Fruit fly (Drosophila melanogaster) whole organism, embryonic: ENCODE results near the gene Cdc42.

Experiments
- Antp ChIP-seq: fragments of 200-800 bp; sonication (Bioruptor generic); optimal IDR thresholded peaks from 3 replicates; lab custom pipeline; 2016; ENCODE audit warnings: missing biosample characterization, missing genetic modification characterization
- Asciz ChIP-seq: fragments of 200-800 bp; sonication (Bioruptor generic); optimal IDR thresholded peaks from 2 replicates; lab custom pipeline; 2017; ENCODE audit warnings: missing biosample characterization, mild to moderate bottlenecking, missing genetic modification characterization, missing genetic modification reagents
- Atf-2 ChIP-seq: fragments of 200-800 bp; sonication (Bioruptor generic); optimal IDR thresholded peaks from 2 replicates; lab custom pipeline; 2016; ENCODE audit warnings: missing biosample characterization, missing genetic modification characterization
- Awh ChIP-seq: fragments of 200-800 bp; sonication (Bioruptor generic); IDR thresholded peaks from 2 replicates; pipeline ENCODE4, ENCODE4 v1.3.6; 2022; ENCODE audit warnings: missing biosample characterization, missing genetic modification characterization
- Blimp-1 ChIP-seq: fragments of 200-800 bp; sonication (Bioruptor generic); optimal IDR thresholded peaks from 3 replicates; lab custom pipeline; 2018; ENCODE audit warnings: missing biosample characterization, missing genetic modification characterization, mild to moderate bottlenecking, moderate library complexity, missing genetic modification reagents
- C15 ChIP-seq: fragments of 200-800 bp; sonication (Bioruptor generic); IDR thresholded peaks from 3 replicates; pipeline ENCODE4 v1.3.6; 2022; ENCODE audit warnings: missing biosample characterization, missing genetic modification characterization
- CG11560 ChIP-seq: fragments of 200-800 bp; sonication (Bioruptor generic); IDR thresholded peaks from 3 replicates; pipeline ENCODE4 v1.3.6; 2022; ENCODE audit warnings: missing biosample characterization, missing genetic modification characterization
- CG12391 ChIP-seq: fragments of 200-800 bp; sonication (Bioruptor generic); optimal IDR thresholded peaks from 3 replicates; lab custom pipeline; 2018; ENCODE audit warnings: missing biosample characterization, mild to moderate bottlenecking, missing genetic modification characterization, moderate library complexity
- CG13296 ChIP-seq: fragments of 200-800 bp; sonication (Bioruptor generic); optimal IDR thresholded peaks from 3 replicates; lab custom pipeline; 2018; ENCODE audit warnings: missing biosample characterization, mild to moderate bottlenecking, missing genetic modification characterization
- CG14014 ChIP-seq: fragments of 200-800 bp; sonication (Bioruptor generic); IDR thresholded peaks from 2 replicates; pipeline ENCODE4 v1.3.6; 2022; ENCODE audit warnings: missing biosample characterization, missing genetic modification characterization
- CG15269 ChIP-seq: fragments of 200-800 bp; sonication (Bioruptor generic); optimal IDR thresholded peaks from 2 replicates; lab custom pipeline; 2018; ENCODE audit warnings: missing biosample characterization, mild to moderate bottlenecking, missing genetic modification characterization, moderate library complexity
- CG1529 ChIP-seq: fragments of 200-800 bp; sonication (Bioruptor generic); optimal IDR thresholded peaks from 3 replicates; lab custom pipeline; 2018; ENCODE audit warnings: missing biosample characterization, missing genetic modification characterization
- CG17361 ChIP-seq: fragments of 200-800 bp; sonication (Bioruptor generic); IDR thresholded peaks from 3 replicates; pipeline ENCODE4 v1.3.6; 2022; ENCODE audit warnings: missing biosample characterization, missing genetic modification characterization
- CG17802 ChIP-seq: fragments of 200-800 bp; sonication (Bioruptor generic); optimal IDR thresholded peaks from 2 replicates; lab custom pipeline; 2018; ENCODE audit warnings: missing biosample characterization, mild to moderate bottlenecking, missing genetic modification characterization, moderate library complexity
- CG17829 ChIP-seq: fragments of 200-800 bp; optimal IDR thresholded peaks from 2 replicates; lab custom pipeline; 2019; ENCODE audit warnings: missing biosample characterization, mild to moderate bottlenecking, missing genetic modification characterization, moderate library complexity
- CG30431 ChIP-seq: fragments of 200-800 bp; sonication (Bioruptor generic); optimal IDR thresholded peaks from 2 replicates; lab custom pipeline; 2017; ENCODE audit warnings: missing biosample characterization, missing genetic modification characterization
- CG31224 ChIP-seq: fragments of 200-800 bp; sonication (Bioruptor generic); IDR thresholded peaks from 2 replicates; pipeline ENCODE4 v1.3.6; 2022; ENCODE audit warnings: missing biosample characterization, missing genetic modification characterization
- CG34422 ChIP-seq: fragments of 200-800 bp; sonication (Bioruptor generic); IDR thresholded peaks from 3 replicates; pipeline ENCODE4 v1.3.6; 2022; ENCODE audit warnings: missing biosample characterization, missing genetic modification characterization
- CG4617 ChIP-seq: fragments of 200-800 bp; sonication (Bioruptor generic); optimal IDR thresholded peaks from 3 replicates; lab custom pipeline; 2016; ENCODE audit warnings: missing biosample characterization, missing genetic modification characterization, borderline replicate concordance
- CG7556 ChIP-seq: fragments of 200-800 bp; sonication (Bioruptor generic); optimal IDR thresholded peaks from 2 replicates; lab custom pipeline; 2017; ENCODE audit warnings: missing biosample characterization, mild to moderate bottlenecking, missing genetic modification characterization
- CG8281 ChIP-seq: fragments of 200-800 bp; sonication (Bioruptor generic); optimal IDR thresholded peaks from 2 replicates; lab custom pipeline; 2018; ENCODE audit warnings: missing biosample characterization, mild to moderate bottlenecking, missing genetic modification characterization, moderate library complexity
- CG9817 ChIP-seq: fragments of 200-800 bp; sonication (Bioruptor generic); optimal IDR thresholded peaks from 2 replicates; lab custom pipeline; 2018; ENCODE audit warnings: missing biosample characterization, mild to moderate bottlenecking, missing genetic modification characterization, moderate library complexity
- Deaf1 ChIP-seq: fragments of 200-800 bp; optimal IDR thresholded peaks from 3 replicates; lab custom pipeline; 2019; ENCODE audit warnings: missing biosample characterization, mild to moderate bottlenecking, missing genetic modification characterization, moderate library complexity
- Hr51 ChIP-seq, 2 experiments: fragments of 200-800 bp; sonication (Bioruptor generic); optimal IDR thresholded peaks; 2 replicates in 1 of 2; 3 replicates in 1 of 2; lab custom pipeline; 2016 to 2018; ENCODE audit warnings: missing biosample characterization in 2 of 2, missing genetic modification characterization in 2 of 2, mild to moderate bottlenecking in 1 of 2, moderate library complexity in 1 of 2
- Hsf ChIP-seq: fragments of 200-800 bp; sonication (Bioruptor generic); optimal IDR thresholded peaks from 3 replicates; lab custom pipeline; 2016; ENCODE audit warnings: missing biosample characterization, missing genetic modification characterization
- Nf-YB ChIP-seq: fragments of 200-800 bp; sonication (Bioruptor generic); optimal IDR thresholded peaks from 3 replicates; lab custom pipeline; 2019; ENCODE audit warnings: missing biosample characterization, mild to moderate bottlenecking, missing genetic modification characterization, moderate library complexity
- Oaz ChIP-seq: fragments of 200-800 bp; sonication (Bioruptor generic); IDR thresholded peaks from 2 replicates; pipeline ENCODE4 v1.3.6; 2022; ENCODE audit warnings: missing biosample characterization, missing genetic modification characterization
- Sry-β ChIP-seq: fragments of 200-800 bp; sonication (Bioruptor generic); optimal IDR thresholded peaks from 2 replicates; lab custom pipeline; 2018; ENCODE audit warnings: missing biosample characterization, mild to moderate bottlenecking, missing genetic modification characterization, moderate library complexity
- ac ChIP-seq: fragments of 200-800 bp; sonication (Bioruptor generic); optimal IDR thresholded peaks from 3 replicates; lab custom pipeline; 2017; ENCODE audit warnings: missing biosample characterization, mild to moderate bottlenecking, missing genetic modification characterization
- al ChIP-seq: fragments of 200-800 bp; sonication (Bioruptor generic); IDR thresholded peaks from 2 replicates; pipeline ENCODE4 v1.3.6; 2022; ENCODE audit warnings: missing biosample characterization, missing genetic modification characterization
- amos ChIP-seq: fragments of 200-800 bp; sonication (Bioruptor generic); IDR thresholded peaks from 2 replicates; pipeline ENCODE4 v1.3.6; 2022; ENCODE audit warnings: missing biosample characterization, missing genetic modification characterization; ENCODE audit not compliant: partially characterized antibody
- aop ChIP-seq: fragments of 200-800 bp; sonication (Bioruptor generic); IDR thresholded peaks from 2 replicates; pipeline ENCODE4 v1.3.6; 2022; ENCODE audit warnings: missing biosample characterization, missing genetic modification characterization
- bbx ChIP-seq: fragments of 200-800 bp; sonication (Bioruptor generic); IDR thresholded peaks from 2 replicates; pipeline ENCODE4 v1.3.6; 2022; ENCODE audit warnings: missing biosample characterization, missing genetic modification characterization; ENCODE audit not compliant: partially characterized antibody
- dimm ChIP-seq: fragments of 200-800 bp; sonication (Bioruptor generic); IDR thresholded peaks from 2 replicates; pipeline ENCODE4 v1.3.6; 2022; ENCODE audit warnings: missing biosample characterization, missing genetic modification characterization
- fd64A ChIP-seq: fragments of 200-800 bp; sonication (Bioruptor generic); optimal IDR thresholded peaks from 3 replicates; lab custom pipeline; 2018; ENCODE audit warnings: missing biosample characterization, mild to moderate bottlenecking, missing genetic modification characterization
- klu ChIP-seq: fragments of 200-800 bp; sonication (Bioruptor generic); IDR thresholded peaks from 2 replicates; pipeline ENCODE4 v1.3.6; 2022; ENCODE audit warnings: missing biosample characterization, missing genetic modification characterization
- lilli ChIP-seq: fragments of 200-800 bp; sonication (Bioruptor generic); optimal IDR thresholded peaks from 3 replicates; lab custom pipeline; 2016; ENCODE audit warnings: missing biosample characterization, missing genetic modification characterization
- org-1 ChIP-seq: fragments of 200-800 bp; sonication (Bioruptor generic); optimal IDR thresholded peaks from 2 replicates; lab custom pipeline; 2017; ENCODE audit warnings: missing biosample characterization, missing genetic modification characterization
- pfk ChIP-seq: fragments of 200-800 bp; sonication (Bioruptor generic); optimal IDR thresholded peaks from 2 replicates; lab custom pipeline; 2018; ENCODE audit warnings: missing biosample characterization, mild to moderate bottlenecking, missing genetic modification characterization, moderate library complexity
- pita ChIP-seq: fragments of 200-800 bp; sonication (Bioruptor generic); optimal IDR thresholded peaks from 2 replicates; lab custom pipeline; 2017; ENCODE audit warnings: missing biosample characterization, mild to moderate bottlenecking, missing genetic modification characterization
- row ChIP-seq: fragments of 200-800 bp; sonication (Bioruptor generic); IDR thresholded peaks from 3 replicates; pipeline ENCODE4 v1.3.6; 2022; ENCODE audit warnings: missing biosample characterization, missing genetic modification characterization
- salm ChIP-seq: fragments of 200-800 bp; sonication (Bioruptor generic); optimal IDR thresholded peaks from 2 replicates; lab custom pipeline; 2018; ENCODE audit warnings: missing biosample characterization, mild to moderate bottlenecking, missing genetic modification characterization
- sens ChIP-seq: fragments of 200-800 bp; sonication (Bioruptor generic); peaks from one replicate; lab custom pipeline; 2016; ENCODE audit warnings: missing biosample characterization, missing genetic modification characterization
- sens-2 ChIP-seq: fragments of 200-800 bp; sonication (Bioruptor generic); IDR thresholded peaks from 2 replicates; pipeline ENCODE4 v1.3.6; 2022; ENCODE audit warnings: missing biosample characterization, missing genetic modification characterization
- sima ChIP-seq: fragments of 200-800 bp; sonication (Bioruptor generic); optimal IDR thresholded peaks from 2 replicates; lab custom pipeline; 2016; ENCODE audit warnings: missing biosample characterization, missing genetic modification characterization
- slbo ChIP-seq: fragments of 200-800 bp; sonication (Bioruptor generic); IDR thresholded peaks from 2 replicates; pipeline ENCODE4 v1.3.6; 2022; ENCODE audit warnings: missing biosample characterization, missing genetic modification characterization
- slou ChIP-seq: fragments of 200-800 bp; sonication (Bioruptor generic); optimal IDR thresholded peaks from 3 replicates; lab custom pipeline; 2016; ENCODE audit warnings: missing biosample characterization, missing genetic modification characterization
- tgo ChIP-seq: fragments of 200-800 bp; sonication (Bioruptor generic); IDR thresholded peaks from 3 replicates; pipeline ENCODE4 v1.3.6; 2022; ENCODE audit warnings: missing biosample characterization, missing genetic modification characterization
- tna ChIP-seq: fragments of 200-800 bp; sonication (Bioruptor generic); IDR thresholded peaks from 2 replicates; pipeline ENCODE4 v1.3.6; 2022; ENCODE audit warnings: missing biosample characterization, missing genetic modification characterization; ENCODE audit not compliant: partially characterized antibody
- tx ChIP-seq: fragments of 200-800 bp; sonication (Bioruptor generic); optimal IDR thresholded peaks from 2 replicates; lab custom pipeline; 2016; ENCODE audit warnings: missing biosample characterization, missing genetic modification characterization
- vvl ChIP-seq: fragments of 200-800 bp; sonication (Bioruptor generic); IDR thresholded peaks from 2 replicates; pipeline ENCODE4 v1.3.6; 2022; ENCODE audit warnings: missing biosample characterization, missing genetic modification characterization
- yki ChIP-seq: fragments of >200 bp; optimal IDR thresholded peaks from 3 replicates; lab custom pipeline; 2018

The Cdc42 gene

dm6 chrX:19665684-19666141, 31.2 kb upstream of the Cdc42 start (continued):
- TF ChIP-seq tgo (GFP tag; lab: Robert Waterston, UW) (peak; percentile 64), CG8281 (tag; lab: Kevin White, UChicago) (no peak), CG13296 (GFP tag; lab: Kevin White, UChicago) (no peak), tna (GFP tag; lab: Robert Waterston, UW) (peak; percentile 43; the same call in 1 of the 2 replicates), vvl (GFP tag; lab: Robert Waterston, UW) (peak; percentile 59; the same call in 1 of the 2 replicates), CG30431 (GFP tag; lab: Kevin White, UChicago) (no peak), ac (GFP tag; lab: Kevin White, UChicago) (no peak), Awh (GFP tag; lab: Robert Waterston, UW) (no peak), org-1 (no peak), Atf-2 (GFP tag; lab: Kevin White, UChicago) (no peak), CG1529 (GFP tag; lab: Kevin White, UChicago) (no peak), yki (lab: Kevin White, UChicago) (no peak), CG15269 (tag; lab: Kevin White, UChicago) (peak; percentile 11), fd64A (GFP tag; lab: Kevin White, UChicago) (no peak), pfk (GFP tag; lab: Kevin White, UChicago) (no peak), Nf-YB (GFP tag; lab: Kevin White, UChicago) (no peak), pita (GFP tag; lab: Kevin White, UChicago) (no peak), CG7556 (no peak), tx (no peak), CG34422 (GFP tag; lab: Robert Waterston, UW) (peak; percentile 66), slou (GFP tag; lab: Kevin White, UChicago) (no peak), lilli (GFP tag; lab: Kevin White, UChicago) (peak; percentile 54), Deaf1 (tag; lab: Kevin White, UChicago) (peak; percentile 43), aop (GFP tag; lab: Robert Waterston, UW) (no peak), Hr51 (GFP tag; optimal IDR thresholded peaks at IDR 0.05; lab: Kevin White, UChicago) (no peak), bbx (peak; percentile 62), CG17361 (GFP tag; lab: Robert Waterston, UW) (no peak), CG11560 (tag; lab: Robert Waterston, UW) (0 out of 3 replicates have a peak, but pooled peaks have one; percentile 43), CG31224 (GFP tag; lab: Robert Waterston, UW) (peak; percentile 42; the same call in 1 of the 2 replicates), sens (peak; percentile 75), sima (no peak), slbo (GFP tag; lab: Robert Waterston, UW) (peak; percentile 85), CG14014 (GFP tag; lab: Robert Waterston, UW) (peak; percentile 57), sens-2 (GFP tag; lab: Robert Waterston, UW) (no peak), Antp (GFP tag; lab: Kevin White, UChicago) (peak; percentile 64), CG17802 (tag; lab: Kevin White, UChicago) (no peak), salm (no peak), CG17829 (tag; lab: Kevin White, UChicago) (no peak), dimm (GFP tag; lab: Robert Waterston, UW) (no peak), klu (no peak; the same call in 1 of the 2 replicates), row (peak; percentile 96), Asciz (GFP tag; lab: Kevin White, UChicago) (no peak), CG12391 (tag; lab: Kevin White, UChicago) (peak; percentile 13), Hsf (peak; percentile 22), CG4617 (GFP tag; lab: Kevin White, UChicago) (no peak), amos (GFP tag; lab: Robert Waterston, UW) (peak; percentile 70), Blimp-1 (GFP tag; lab: Kevin White, UChicago) (peak; percentile 10), Sry-β (GFP tag; lab: Kevin White, UChicago) (no peak), al (GFP tag; lab: Robert Waterston, UW) (peak; percentile 56), C15 (GFP tag; lab: Robert Waterston, UW) (no peak), CG9817 (tag; lab: Kevin White, UChicago) (peak; percentile 25), Oaz (GFP tag; lab: Robert Waterston, UW) (no peak)
